Fruit fly (Drosophila melanogaster) whole organism, embryonic: ENCODE data around the gene CG16984.

Experiments used
- Adf1 ChIP-seq: fragments of 200-800 bp; sonication (Bioruptor generic); IDR thresholded peaks from 2 replicates; pipeline ENCODE4 v1.3.6; 2022; ENCODE audit warnings: missing biosample characterization, missing genetic modification characterization
- Atf3 ChIP-seq: fragments of 200-800 bp; sonication (Bioruptor generic); optimal IDR thresholded peaks from 3 replicates; lab custom pipeline; 2016; ENCODE audit warnings: missing biosample characterization, missing genetic modification characterization
- B-H1 ChIP-seq: fragments of 200-800 bp; sonication (Bioruptor generic); IDR thresholded peaks from 3 replicates; pipeline ENCODE4 v1.3.6; 2022; ENCODE audit warnings: missing biosample characterization, missing genetic modification characterization
- B-H2 ChIP-seq: fragments of 200-800 bp; sonication (Bioruptor generic); optimal IDR thresholded peaks from 2 replicates; lab custom pipeline; 2018; ENCODE audit warnings: missing biosample characterization, mild to moderate bottlenecking, missing genetic modification characterization
- BtbVII ChIP-seq: fragments of 200-800 bp; sonication (Bioruptor generic); optimal IDR thresholded peaks from 3 replicates; lab custom pipeline; 2017; ENCODE audit warnings: missing biosample characterization, mild to moderate bottlenecking, missing genetic modification characterization
- CG12391 ChIP-seq: fragments of 200-800 bp; sonication (Bioruptor generic); optimal IDR thresholded peaks from 3 replicates; lab custom pipeline; 2018; ENCODE audit warnings: missing biosample characterization, mild to moderate bottlenecking, missing genetic modification characterization, moderate library complexity
- CG1529 ChIP-seq: fragments of 200-800 bp; sonication (Bioruptor generic); optimal IDR thresholded peaks from 3 replicates; lab custom pipeline; 2018; ENCODE audit warnings: missing biosample characterization, missing genetic modification characterization
- CG16779 ChIP-seq: fragments of 200-800 bp; sonication (Bioruptor generic); IDR thresholded peaks from 2 replicates; pipeline ENCODE4 v1.3.6; 2022; ENCODE audit warnings: missing biosample characterization, missing genetic modification characterization
- CG17385 ChIP-seq: fragments of 200-800 bp; sonication (Bioruptor generic); optimal IDR thresholded peaks from 3 replicates; lab custom pipeline; 2018; ENCODE audit warnings: missing biosample characterization, mild to moderate bottlenecking, missing genetic modification characterization
- CG17568 ChIP-seq: fragments of 200-800 bp; sonication (Bioruptor generic); optimal IDR thresholded peaks from 2 replicates; lab custom pipeline; 2018; ENCODE audit warnings: missing biosample characterization, mild to moderate bottlenecking, missing genetic modification characterization, moderate library complexity
- CG18599 ChIP-seq: fragments of 200-800 bp; sonication (Bioruptor generic); optimal IDR thresholded peaks from 3 replicates; lab custom pipeline; 2017; ENCODE audit warnings: missing biosample characterization, missing genetic modification characterization, mild to moderate bottlenecking, moderate library complexity, missing genetic modification reagents
- CG2120 ChIP-seq: fragments of 200-800 bp; sonication (Bioruptor generic); optimal IDR thresholded peaks from 3 replicates; lab custom pipeline; 2016; ENCODE audit warnings: missing biosample characterization, missing genetic modification characterization
- CG3065 ChIP-seq: fragments of 200-800 bp; sonication (Bioruptor generic); optimal IDR thresholded peaks from 2 replicates; lab custom pipeline; 2016; ENCODE audit warnings: missing biosample characterization, missing genetic modification characterization
- CG34224 ChIP-seq: fragments of 200-800 bp; sonication (Bioruptor generic); IDR thresholded peaks from 3 replicates; pipeline ENCODE4 v1.3.6; 2022; ENCODE audit warnings: missing biosample characterization, missing genetic modification characterization; ENCODE audit not compliant: partially characterized antibody
- CG42726 ChIP-seq: fragments of 200-800 bp; sonication (Bioruptor generic); IDR thresholded peaks from 2 replicates; pipeline ENCODE4 v1.3.6; 2022; ENCODE audit warnings: missing biosample characterization, missing genetic modification characterization; ENCODE audit not compliant: partially characterized antibody
- CHES-1-like ChIP-seq: fragments of 200-800 bp; sonication (Bioruptor generic); optimal IDR thresholded peaks from 2 replicates; lab custom pipeline; 2016; ENCODE audit warnings: missing biosample characterization, missing genetic modification characterization
- Dad ChIP-seq: fragments of 200-800 bp; sonication (Bioruptor generic); optimal IDR thresholded peaks from 3 replicates; lab custom pipeline; 2016; ENCODE audit warnings: missing biosample characterization, missing genetic modification characterization
- Dp ChIP-seq: fragments of 200-800 bp; sonication (Bioruptor generic); optimal IDR thresholded peaks from 2 replicates; lab custom pipeline; 2018; ENCODE audit warnings: missing biosample characterization, mild to moderate bottlenecking, missing genetic modification characterization, moderate library complexity
- Drgx ChIP-seq: fragments of 200-800 bp; sonication (Bioruptor generic); IDR thresholded peaks from 2 replicates; pipeline ENCODE4 v1.3.6; 2022; ENCODE audit warnings: missing biosample characterization, missing genetic modification characterization
- GATAe ChIP-seq: fragments of 200-800 bp; sonication (Bioruptor generic); conservative IDR thresholded peaks from 2 replicates; pipeline ENCODE4 v1.3.6; 2022; ENCODE audit warnings: missing biosample characterization, missing genetic modification characterization
- Gug ChIP-seq: fragments of 200-800 bp; sonication (Bioruptor generic); IDR thresholded peaks from 4 replicates; pipeline ENCODE4 v1.3.6; 2022; ENCODE audit warnings: missing biosample characterization, missing genetic modification characterization
- HmgZ ChIP-seq: fragments of 200-800 bp; sonication (Bioruptor generic); optimal IDR thresholded peaks from 2 replicates; lab custom pipeline; 2018; ENCODE audit warnings: missing biosample characterization, mild to moderate bottlenecking, missing genetic modification characterization
- Jarid2 ChIP-seq: fragments of 200-800 bp; sonication (Bioruptor generic); optimal IDR thresholded peaks from 3 replicates; lab custom pipeline; 2017; ENCODE audit warnings: mild to moderate bottlenecking, missing biosample characterization, missing genetic modification reagents, missing genetic modification characterization
- MTF-1 ChIP-seq: fragments of 200-800 bp; sonication (Bioruptor generic); optimal IDR thresholded peaks from 2 replicates; lab custom pipeline; 2018; ENCODE audit warnings: missing biosample characterization, mild to moderate bottlenecking, missing genetic modification characterization, borderline replicate concordance
- Med ChIP-seq: fragments of 200-800 bp; sonication (Bioruptor generic); peaks from one replicate; lab custom pipeline; 2016; ENCODE audit warnings: missing biosample characterization, missing genetic modification characterization, mild to moderate bottlenecking, inconsistent platforms, moderate library complexity
- Meics ChIP-seq: fragments of 200-800 bp; sonication (Bioruptor generic); optimal IDR thresholded peaks from 2 replicates; lab custom pipeline; 2017; ENCODE audit warnings: missing biosample characterization, mild to moderate bottlenecking, missing genetic modification characterization
- NK7.1 ChIP-seq: fragments of 200-800 bp; sonication (Bioruptor generic); optimal IDR thresholded peaks from 3 replicates; lab custom pipeline; 2016; ENCODE audit warnings: missing biosample characterization, missing genetic modification characterization
- Rfx ChIP-seq: fragments of 200-800 bp; sonication (Bioruptor generic); IDR thresholded peaks from 2 replicates; pipeline ENCODE4 v1.3.6; 2022; ENCODE audit warnings: missing biosample characterization, missing genetic modification characterization
- Scr ChIP-seq: fragments of 200-800 bp; sonication (Bioruptor generic); IDR thresholded peaks from 2 replicates; pipeline ENCODE4 v1.3.6; 2022; ENCODE audit warnings: missing biosample characterization, missing genetic modification characterization; ENCODE audit not compliant: partially characterized antibody
- Sin3A ChIP-seq: fragments of >200 bp; optimal IDR thresholded peaks from 2 replicates; lab custom pipeline; 2018
- Sox102F ChIP-seq: fragments of 200-800 bp; sonication (Bioruptor generic); optimal IDR thresholded peaks from 2 replicates; lab custom pipeline; 2018; ENCODE audit warnings: missing biosample characterization, mild to moderate bottlenecking, missing genetic modification characterization, moderate library complexity
- az2 ChIP-seq: fragments of 200-800 bp; sonication (Bioruptor generic); optimal IDR thresholded peaks from 3 replicates; lab custom pipeline; 2016; ENCODE audit warnings: missing biosample characterization, missing genetic modification characterization
- dpn ChIP-seq, 2 experiments: fragments of 200-800 bp; sonication (Bioruptor generic); optimal IDR thresholded peaks; 3 replicates each; lab custom pipeline; 2016; ENCODE audit warnings: missing biosample characterization in 2 of 2, missing genetic modification characterization in 2 of 2
- esg ChIP-seq: fragments of 200-800 bp; sonication (Bioruptor generic); conservative IDR thresholded peaks from 2 replicates; pipeline ENCODE4 v1.3.6; 2022; ENCODE audit warnings: missing biosample characterization, missing genetic modification characterization
- exex ChIP-seq: fragments of 200-800 bp; sonication (Bioruptor generic); optimal IDR thresholded peaks from 4 replicates; lab custom pipeline; 2018; ENCODE audit warnings: missing biosample characterization, mild to moderate bottlenecking, missing genetic modification characterization, moderate library complexity
- fu2 ChIP-seq: fragments of 200-800 bp; sonication (Bioruptor generic); optimal IDR thresholded peaks from 2 replicates; lab custom pipeline; 2016; ENCODE audit warnings: missing biosample characterization, missing genetic modification characterization
- hkb ChIP-seq, 2 experiments: fragments of 200-800 bp in 1 of 2; fragments of >200 bp in 1 of 2; sonication (Bioruptor generic) in 1 of 2; IDR thresholded peaks in 1 of 2; optimal IDR thresholded peaks in 1 of 2; 2 replicates each; pipeline versions ENCODE4 v1.3.6 to Lab custom; 2017 to 2022; ENCODE audit warnings: missing biosample characterization in 1 of 2, missing genetic modification characterization in 1 of 2
- nau ChIP-seq: fragments of 200-800 bp; sonication (Bioruptor generic); optimal IDR thresholded peaks from 3 replicates; lab custom pipeline; 2017; ENCODE audit warnings: missing biosample characterization, mild to moderate bottlenecking, missing genetic modification characterization, missing genetic modification reagents
- nmo ChIP-seq: fragments of 200-800 bp; sonication (Bioruptor generic); optimal IDR thresholded peaks from 2 replicates; lab custom pipeline; 2018; ENCODE audit warnings: missing biosample characterization, mild to moderate bottlenecking, missing genetic modification characterization, moderate library complexity
- seq ChIP-seq: fragments of 200-800 bp; sonication (Bioruptor generic); IDR thresholded peaks from 2 replicates; pipeline ENCODE4 v1.3.6; 2022; ENCODE audit warnings: missing biosample characterization, missing genetic modification characterization
- sob ChIP-seq: fragments of 200-800 bp; sonication (Bioruptor generic); IDR thresholded peaks from 2 replicates; pipeline ENCODE4 v1.3.6; 2022; ENCODE audit warnings: missing biosample characterization, missing genetic modification characterization
- tap ChIP-seq: fragments of 200-800 bp; optimal IDR thresholded peaks from 3 replicates; lab custom pipeline; 2019; ENCODE audit warnings: missing biosample characterization, mild to moderate bottlenecking, missing genetic modification characterization, moderate library complexity
- zen2 ChIP-seq: fragments of 200-800 bp; sonication (Bioruptor generic); IDR thresholded peaks from 3 replicates; pipeline ENCODE4 v1.3.6; 2022; ENCODE audit warnings: missing biosample characterization, missing genetic modification characterization; ENCODE audit not compliant: partially characterized antibody

The CG16984 gene

dm6 chr3L:2634929-2635799 is 39.6 kb downstream of the CG16984 start (continued):
- TF ChIP-seq CG17568 (GFP tag; lab: Kevin White, UChicago) (peak; percentile 80), exex (tag; lab: Kevin White, UChicago) (peak; percentile 30), Jarid2 (GFP tag; lab: Kevin White, UChicago) (peak; percentile 59), sob (GFP tag; lab: Robert Waterston, UW) (peak; percentile 86), CG42726 (GFP tag; lab: Robert Waterston, UW) (peak; percentile 50; the same call in 1 of the 2 replicates), CHES-1-like (GFP tag; lab: Kevin White, UChicago) (peak; percentile 86), seq (GFP tag; lab: Robert Waterston, UW) (peak; percentile 56; the same call in 1 of the 2 replicates), fu2 (peak; percentile 70), CG16779 (GFP tag; lab: Robert Waterston, UW) (peak; percentile 74), Sox102F (GFP tag; lab: Kevin White, UChicago) (peak; percentile 11), nau (GFP tag; lab: Kevin White, UChicago) (peak; percentile 86), CG1529 (GFP tag; lab: Kevin White, UChicago) (peak; percentile 71), Atf3 (GFP tag; lab: Kevin White, UChicago) (peak; percentile 59), MTF-1 (GFP tag; lab: Kevin White, UChicago) (peak; percentile 94), CG2120 (GFP tag; lab: Kevin White, UChicago) (peak; percentile 71), Sin3A (lab: Kevin White, UChicago) (peak; percentile 77), tap (tag; lab: Kevin White, UChicago) (peak; percentile 66), Dad (GFP tag; lab: Kevin White, UChicago) (peak; percentile 92), esg (GFP tag; lab: Robert Waterston, UW) (no peak)

dm6 chr3L:2636023-2636968 is 40.7 kb downstream of the CG16984 start:
- peak; percentile 6 for TF ChIP-seq nmo (GFP tag; lab: Kevin White, UChicago)
- TF ChIP-seq CG34224: peak; percentile 12; the same call in 1 of the 3 replicates
- peak; percentile 51 for TF ChIP-seq Sox102F (GFP tag; lab: Kevin White, UChicago)
- 0 out of 2 replicates have a peak, but pooled peaks have one; percentile 5 for TF ChIP-seq sob (GFP tag; lab: Robert Waterston, UW)
- TF ChIP-seq HmgZ (tag; lab: Kevin White, UChicago): peak; percentile 14
- TF ChIP-seq CG12391 (tag; lab: Kevin White, UChicago): peak; percentile 5
- 0 out of 3 replicates have a peak, but pooled peaks have one; percentile 22 for TF ChIP-seq zen2
- TF ChIP-seq Gug (GFP tag; lab: Robert Waterston, UW): 0 out of 4 replicates have a peak, but pooled peaks have one; percentile 6
- peak; percentile 13; the same call in 1 of the 3 replicates for TF ChIP-seq B-H1 (GFP tag; lab: Robert Waterston, UW)
- peak; percentile 7 for TF ChIP-seq az2
- no peak for TF ChIP-seq NK7.1
- TF ChIP-seq dpn (GFP tag; optimal IDR thresholded peaks at IDR 0.05; lab: Kevin White, UChicago): no peak
- no peak for TF ChIP-seq GATAe
- peak; percentile 35 for TF ChIP-seq CG18599 (GFP tag; lab: Kevin White, UChicago)
- no peak for TF ChIP-seq Dp
- peak; percentile 37 for TF ChIP-seq CG17385 (GFP tag; lab: Kevin White, UChicago)
- no peak for TF ChIP-seq CG3065 (GFP tag; lab: Kevin White, UChicago)
- TF ChIP-seq Drgx (GFP tag; lab: Robert Waterston, UW): peak; percentile 77
- no peak for TF ChIP-seq Scr (GFP tag; lab: Robert Waterston, UW)
- no peak for TF ChIP-seq hkb (optimal IDR thresholded peaks at IDR 0.05; lab: Kevin White, UChicago)
- TF ChIP-seq hkb (GFP tag; IDR thresholded peaks at IDR 0.05; lab: Robert Waterston, UW): peak; percentile 44; the same call in 1 of the 2 replicates
- TF ChIP-seq BtbVII (GFP tag; lab: Kevin White, UChicago): peak; percentile 16
- TF ChIP-seq Med (GFP tag; lab: Kevin White, UChicago): peak; percentile 31
- TF ChIP-seq Meics: peak; percentile 30
- peak; percentile 46 for TF ChIP-seq Rfx (GFP tag; lab: Robert Waterston, UW)
- TF ChIP-seq B-H2: no peak
- TF ChIP-seq Adf1 (GFP tag; lab: Robert Waterston, UW): peak; percentile 51; the same call in 1 of the 2 replicates
